Fruit fly (Drosophila melanogaster): ENCODE data around the gene CG2278.

dm6 chrX:8126149-8126548, 43.9 kb downstream of the CG2278 start:
- no peak for TF ChIP-seq Sin3A (optimal IDR thresholded peaks at IDR 0.05)
- no peak for TF ChIP-seq h (optimal IDR thresholded peaks at IDR 0.05)
